Worm (Caenorhabditis elegans): ENCODE data around the gene R03H10.4.
A peak's percentile ranks its signal among the peaks of the same experiment; 100 is the strongest.

The R03H10.4 gene

DNA sequence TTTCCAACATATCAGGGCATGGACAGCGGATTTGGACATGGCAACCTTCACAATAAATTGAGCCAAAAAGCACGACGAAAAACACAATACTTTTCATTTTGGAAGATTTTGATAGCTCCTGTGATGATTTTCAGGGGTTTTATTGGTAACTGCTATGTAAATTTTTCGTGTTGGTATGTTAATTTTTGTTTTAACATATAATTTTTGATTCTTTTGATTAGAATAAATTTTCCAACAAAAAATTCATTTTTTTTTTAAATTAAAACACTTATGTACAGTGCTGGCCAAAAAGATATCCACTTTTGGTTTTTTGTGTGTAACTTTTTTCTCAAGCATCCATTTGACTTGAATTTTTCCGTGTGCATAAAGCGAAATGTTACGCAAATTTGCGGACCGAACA lies at the start of gene R03H10.4:
R03H10.4 (minus strand) TSS at position 101 of the 400 bp plus-strand sequence.
- peak; percentile 13 for TF ChIP-seq aha-1 (tag)

DNA sequence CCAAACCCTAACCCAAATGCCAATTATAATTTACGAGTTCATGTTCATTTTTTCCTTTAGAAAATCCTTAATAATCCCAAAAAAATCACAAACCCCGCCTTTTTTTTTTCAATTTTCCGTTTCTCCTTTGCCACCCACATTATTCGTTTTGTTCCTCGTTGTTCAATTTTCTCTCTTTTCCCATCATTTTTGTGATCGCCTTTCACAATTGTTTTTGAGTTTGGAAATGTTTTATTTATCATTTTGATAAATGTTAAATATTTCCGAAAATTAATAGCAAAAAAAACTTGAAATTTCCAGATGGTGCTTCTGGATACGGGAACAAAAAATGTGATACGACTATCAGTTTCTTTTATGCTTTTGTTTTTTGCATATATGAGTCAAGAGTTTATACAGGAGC lies 47.0 kb upstream of the R03H10.4 start, which contains the start of gene F31D5.2:
F31D5.2 (plus strand) TSS at position 301 of the 400 bp plus-strand sequence.
- TF ChIP-seq daf-16 (GFP tag; optimal IDR thresholded peaks at IDR 0.05) (no peak), daf-16 (tag; optimal IDR thresholded peaks at IDR 0.05) (no peak), unc-62 (GFP tag; optimal IDR thresholded peaks at IDR 0.05 in 1 of 2) (peak in 1 of 2 experiments; percentile 27), unc-62 (tag; optimal IDR thresholded peaks at IDR 0.05) (no peak)

DNA sequence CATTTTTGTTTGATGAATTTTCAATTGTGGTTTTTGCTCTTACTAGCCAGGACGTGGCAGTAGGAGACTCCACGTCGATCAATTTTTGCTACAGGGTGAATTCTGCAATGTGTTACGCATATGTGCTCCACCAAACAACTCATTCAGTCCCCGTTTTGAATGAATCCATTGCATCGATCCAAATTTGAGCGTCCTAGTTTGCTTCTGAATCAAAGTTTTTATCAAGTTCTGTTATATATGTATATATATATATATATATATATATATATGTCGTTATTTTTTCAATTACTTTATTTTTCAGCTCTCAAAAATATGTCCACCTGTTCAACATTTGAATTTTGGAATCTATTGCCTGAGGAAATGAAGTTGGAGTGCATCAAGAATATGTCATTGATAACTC lies 42.8 kb upstream of the R03H10.4 start, which contains the start of gene F31D5.7:
F31D5.7 (plus strand) TSS at position 301 of the 400 bp plus-strand sequence.
- TF ChIP-seq dmd-6 (GFP tag; IDR thresholded peaks at IDR 0.05) = no peak
- TF ChIP-seq F37D6.2 (tag; optimal IDR thresholded peaks at IDR 0.05) = no peak
- no peak for TF ChIP-seq lin-29 (GFP tag; IDR thresholded peaks at IDR 0.05)
- no peak for TF ChIP-seq lim-7 (GFP tag; IDR thresholded peaks at IDR 0.05)

DNA sequence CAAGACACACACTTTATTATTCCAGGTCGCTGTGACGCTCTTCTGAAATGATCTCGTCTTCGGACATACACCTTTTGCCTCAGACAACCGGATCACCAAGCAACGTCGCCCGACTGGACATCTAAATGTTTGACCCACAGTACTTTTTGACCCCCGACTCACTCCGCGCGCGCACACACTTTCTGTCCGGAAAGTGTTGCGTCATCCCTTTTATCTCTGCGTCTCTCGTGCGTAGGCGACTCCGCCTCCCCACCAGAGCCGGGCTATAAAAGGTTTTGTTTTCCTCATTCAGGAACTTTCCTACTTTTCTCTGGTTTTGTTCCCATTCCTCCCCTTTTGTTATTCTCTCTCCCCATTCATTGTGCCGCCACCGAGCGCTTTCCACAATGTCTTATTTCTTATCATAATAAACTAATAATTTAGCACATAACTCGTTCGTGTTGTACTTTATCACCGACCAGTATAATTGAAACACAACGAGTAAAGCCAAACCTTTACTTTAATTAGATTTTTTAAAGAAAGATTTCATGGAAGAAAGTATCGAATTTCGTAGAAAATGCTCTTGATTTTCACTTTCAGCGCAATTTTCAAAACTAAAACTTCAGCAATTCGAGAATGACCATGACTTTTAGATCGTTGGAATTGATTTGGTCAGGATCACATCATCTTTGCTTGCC lies 40.9 kb upstream of the R03H10.4 start, which contains the start of gene F31D5.6:
F31D5.6 (plus strand) TSS at position 627 of the 677 bp plus-strand sequence.
- TF ChIP-seq madf-9 (GFP tag; conservative IDR thresholded peaks at IDR 0.05) (no peak), dve-1 (tag; optimal IDR thresholded peaks at IDR 0.05; ENCODE audit: insufficient read depth) (no peak), fkh-10 (GFP tag; optimal IDR thresholded peaks at IDR 0.05) (no peak), nhr-77 (tag; optimal IDR thresholded peaks at IDR 0.05) (no peak)

DNA sequence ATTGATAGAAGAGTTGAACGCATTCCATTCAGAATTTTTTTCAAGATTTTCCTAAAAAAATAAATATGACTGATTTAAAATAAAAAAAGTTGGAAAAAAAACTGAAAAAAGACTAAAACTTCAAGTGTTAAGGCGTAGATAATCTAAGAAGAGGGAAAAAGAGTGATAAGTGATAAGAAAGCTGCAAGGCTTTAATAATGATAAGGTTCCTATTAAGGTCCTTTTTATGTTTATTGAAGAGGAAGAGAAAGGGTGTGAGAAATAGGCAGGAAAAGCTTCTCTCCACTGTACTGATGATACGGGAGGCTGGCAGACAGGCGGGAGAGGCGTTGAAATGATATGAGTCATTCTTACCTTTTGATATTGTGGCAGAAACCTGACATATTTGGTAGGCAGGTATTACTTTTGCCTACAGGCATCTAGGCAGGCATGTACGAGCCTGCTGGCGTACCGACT lies 35.5 kb upstream of the R03H10.4 start, which contains the start of gene mth-1:
mth-1 (minus strand) TSS at position 51 of the 456 bp plus-strand sequence.
- TF ChIP-seq hlh-11 (tag; optimal IDR thresholded peaks at IDR 0.05) (peak; percentile 12), nhr-11 (tag; optimal IDR thresholded peaks at IDR 0.05) (no peak), pqm-1 (tag; optimal IDR thresholded peaks at IDR 0.05) (peak; percentile 68), daf-16 (GFP tag; optimal IDR thresholded peaks at IDR 0.05) (no peak), daf-16 (tag; optimal IDR thresholded peaks at IDR 0.05) (peak; percentile 42), dmd-6 (GFP tag; IDR thresholded peaks at IDR 0.05) (peak; percentile 29; the same call in 1 of the 2 replicates), Y5F2A.4 (GFP tag; optimal IDR thresholded peaks at IDR 0.05) (no peak)

DNA sequence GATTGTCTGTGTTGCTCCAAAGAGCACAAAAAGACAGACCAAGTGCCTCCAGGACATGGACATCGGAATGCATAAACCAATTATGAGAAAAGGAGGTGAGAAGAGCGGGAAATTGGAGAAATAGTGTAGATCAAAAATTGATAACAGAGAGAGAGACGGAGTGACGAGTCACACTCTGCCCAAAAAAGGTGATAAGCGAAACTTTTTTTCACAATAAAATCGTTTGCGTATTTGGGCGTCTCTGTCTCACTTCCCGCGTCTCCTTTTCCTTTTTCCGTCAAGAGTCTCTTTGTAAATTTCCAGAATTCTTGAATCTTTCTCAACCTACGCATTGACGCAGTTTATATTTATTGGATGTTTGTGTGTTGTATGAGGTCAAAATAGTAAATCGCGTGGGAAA lies 25.8 kb upstream of the R03H10.4 start, which contains the start of gene mth-2:
mth-2 (minus strand) TSS at position 188 of the 400 bp plus-strand sequence.
- TF ChIP-seq daf-16 (GFP tag; optimal IDR thresholded peaks at IDR 0.05) (no peak), daf-16 (tag; optimal IDR thresholded peaks at IDR 0.05) (peak; percentile 58), pha-4 (GFP tag; IDR thresholded peaks at IDR 0.05) (no peak), pha-4 (tag; optimal IDR thresholded peaks at IDR 0.05) (no peak), unc-62 (GFP tag; optimal IDR thresholded peaks at IDR 0.05 in 1 of 2) (peak in 1 of 2 experiments; percentile 43), unc-62 (tag; optimal IDR thresholded peaks at IDR 0.05) (no peak), nhr-77 (tag; optimal IDR thresholded peaks at IDR 0.05) (peak; percentile 48), Y105C5A.15 (GFP tag; IDR thresholded peaks at IDR 0.05) (no peak), ceh-20 (GFP tag; IDR thresholded peaks at IDR 0.05) (no peak), nhr-76 (tag; optimal IDR thresholded peaks at IDR 0.05) (no peak), ceh-62 (tag; optimal IDR thresholded peaks at IDR 0.05) (no peak), mdl-1 (tag; optimal IDR thresholded peaks at IDR 0.05) (no peak), duxl-1 (tag; optimal IDR thresholded peaks at IDR 0.05; ENCODE audit: poor library complexity) (no peak), php-3 (GFP tag; IDR thresholded peaks at IDR 0.05) (no peak), nhr-11 (tag; optimal IDR thresholded peaks at IDR 0.05) (no peak), lir-3 (tag; optimal IDR thresholded peaks at IDR 0.05) (no peak), T26A8.4 (GFP tag; IDR thresholded peaks at IDR 0.05) (no peak), dve-1 (tag; optimal IDR thresholded peaks at IDR 0.05; ENCODE audit: insufficient read depth) (peak; percentile 53), zip-2 (tag; optimal IDR thresholded peaks at IDR 0.05) (no peak), F26F4.8 (GFP tag; conservative IDR thresholded peaks at IDR 0.05) (no peak), hlh-11 (tag; optimal IDR thresholded peaks at IDR 0.05) (peak; percentile 68), cey-2 (tag; optimal IDR thresholded peaks at IDR 0.05; ENCODE audit: borderline replicate concordance, insufficient read depth) (no peak), Y75B8A.6 (GFP tag; IDR thresholded peaks at IDR 0.05) (no peak), pqm-1 (tag; optimal IDR thresholded peaks at IDR 0.05) (peak; percentile 77), zfp-3 (GFP tag; conservative IDR thresholded peaks at IDR 0.05) (no peak), nhr-28 (tag; optimal IDR thresholded peaks at IDR 0.05) (peak; percentile 89), tra-1 (GFP tag; IDR thresholded peaks at IDR 0.05) (peak; percentile 25; the same call in 1 of the 2 replicates), daf-19 (GFP tag; conservative IDR thresholded peaks at IDR 0.05) (no peak), dmd-6 (GFP tag; IDR thresholded peaks at IDR 0.05) (peak; percentile 76), nhr-237 (tag; optimal IDR thresholded peaks at IDR 0.05) (no peak), mes-2 (tag; optimal IDR thresholded peaks at IDR 0.05; ENCODE audit: poor library complexity, severe bottlenecking) (peak; percentile 18)
